Worm (Caenorhabditis elegans) whole organism, L1 larva: Measurements from ENCODE around the gene C32D5.7.

Experiments used
- Y116A8C.19 ChIP-seq: sonication (generic microtip); optimal IDR thresholded peaks from 2 replicates; lab custom pipeline; 2016; ENCODE audit warnings: missing compliant biosample characterization, missing genetic modification characterization, borderline replicate concordance
- ama-1 ChIP-seq: fragments of 150-350 bp; optimal IDR thresholded peaks from 2 replicates; lab custom pipeline; 2014
- elt-2 ChIP-seq: sonication (generic microtip); optimal IDR thresholded peaks from 2 replicates; lab custom pipeline; 2016; ENCODE audit warnings: missing genetic modification characterization, mild to moderate bottlenecking, inconsistent platforms, missing compliant biosample characterization, missing genetic modification reagents
- isw-1 ChIP-seq: fragments of 200-800 bp; sonication (Bioruptor generic); IDR thresholded peaks from 2 replicates; pipeline ENCODE4 v1.3.6; 2022; ENCODE audit warnings: missing genetic modification characterization, missing compliant biosample characterization
- jun-1 ChIP-seq: fragments of 150-350 bp; optimal IDR thresholded peaks from 2 replicates; lab custom pipeline; 2014; ENCODE audit warnings: missing biosample characterization, missing genetic modification reagents, missing genetic modification characterization
- mdl-1 ChIP-seq, 2 experiments: fragments of 150-350 bp; optimal IDR thresholded peaks; 2 replicates each; lab custom pipeline; 2014 to 2017; ENCODE audit warnings: missing biosample characterization in 2 of 2, missing genetic modification characterization in 2 of 2, inconsistent platforms in 1 of 2
- nhr-28 ChIP-seq: fragments of 150-350 bp; optimal IDR thresholded peaks from 2 replicates; lab custom pipeline; 2014; ENCODE audit warnings: missing biosample characterization, missing genetic modification characterization
- nhr-71 ChIP-seq: sonication (generic microtip); optimal IDR thresholded peaks from 2 replicates; lab custom pipeline; 2016; ENCODE audit warnings: mild to moderate bottlenecking, missing genetic modification characterization, moderate library complexity, missing compliant biosample characterization
- nhr-76 ChIP-seq: sonication (generic microtip); optimal IDR thresholded peaks from 2 replicates; lab custom pipeline; 2017; ENCODE audit warnings: missing biosample characterization, missing genetic modification characterization
- nhr-77 ChIP-seq: fragments of 150-350 bp; optimal IDR thresholded peaks from 2 replicates; lab custom pipeline; 2014; ENCODE audit warnings: missing biosample characterization, missing genetic modification characterization
- rnt-1 ChIP-seq: sonication (generic microtip); optimal IDR thresholded peaks from 2 replicates; lab custom pipeline; 2016; ENCODE audit warnings: mild to moderate bottlenecking, missing genetic modification characterization, moderate library complexity, missing compliant biosample characterization
- tbx-2 ChIP-seq: sonication (generic microtip); optimal IDR thresholded peaks from 2 replicates; lab custom pipeline; 2016; ENCODE audit warnings: missing genetic modification characterization, missing compliant biosample characterization
- zag-1 ChIP-seq: fragments of 150-350 bp; optimal IDR thresholded peaks from 2 replicates; lab custom pipeline; 2014; ENCODE audit warnings: missing biosample characterization, missing genetic modification characterization

DNA sequence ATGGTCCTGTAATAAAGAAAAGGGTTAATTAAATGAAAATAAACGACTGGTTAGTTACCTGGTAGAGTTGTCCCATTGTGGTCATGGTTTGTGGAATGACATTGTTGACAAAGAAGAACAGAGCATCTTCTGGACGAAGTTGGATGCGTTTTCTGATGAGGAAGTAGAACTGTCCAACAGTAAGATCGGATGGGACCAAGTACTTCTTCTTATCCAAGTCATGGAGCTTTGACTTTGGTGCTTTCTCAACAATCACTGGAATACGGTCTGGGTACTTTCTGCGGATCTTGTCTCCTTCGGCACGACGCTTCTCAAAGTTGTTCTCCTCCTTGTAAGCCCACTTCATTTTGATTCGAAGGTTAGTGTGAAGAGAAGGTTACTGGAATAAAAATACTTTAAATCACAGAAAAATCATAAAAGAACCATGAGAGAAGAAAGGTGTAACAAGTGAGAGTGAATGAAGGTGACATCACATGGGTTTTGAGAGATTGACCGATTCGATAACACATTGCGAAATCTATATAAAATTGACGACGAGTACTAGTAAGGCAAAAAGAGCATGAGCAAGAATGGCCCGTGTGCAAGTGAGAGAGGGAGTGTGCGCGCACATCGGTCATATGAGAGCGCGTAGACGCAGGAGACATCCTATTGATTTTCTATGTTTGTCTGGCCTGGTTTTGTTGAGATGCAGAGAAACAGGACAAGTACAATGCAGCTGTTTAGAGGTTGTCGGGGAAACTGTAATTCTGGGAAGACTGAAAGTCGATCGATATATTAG lies 7.7 kb upstream of the C32D5.7 start, which contains the start of gene lgg-1:
- peak; percentile 92 for TF ChIP-seq ama-1
- TF ChIP-seq elt-2 (tag; lab: Kevin White, UChicago): peak; percentile 12
- TF ChIP-seq isw-1 (GFP tag; lab: Robert Waterston, UW): peak; percentile 49
- TF ChIP-seq nhr-71: peak; percentile 78
- peak; percentile 58 for TF ChIP-seq rnt-1 (tag; lab: Kevin White, UChicago)
- no peak for TF ChIP-seq nhr-28 (tag; lab: Kevin White, UChicago)
- peak; percentile 67 for TF ChIP-seq jun-1 (tag; lab: Kevin White, UChicago)
- peak in 1 of 2 experiments; percentile 70 for TF ChIP-seq mdl-1 (tag; optimal IDR thresholded peaks at IDR 0.05; lab: Kevin White, UChicago)
- no peak for TF ChIP-seq nhr-76 (tag; lab: Kevin White, UChicago)
- no peak for TF ChIP-seq Y116A8C.19 (tag; lab: Kevin White, UChicago)
- TF ChIP-seq nhr-77: no peak
- peak; percentile 25 for TF ChIP-seq tbx-2 (tag; lab: Kevin White, UChicago)
- TF ChIP-seq zag-1 (tag; lab: Kevin White, UChicago): no peak
